Worm (Caenorhabditis elegans): ENCODE data around the gene aagr-1.

Gene aagr-1

ce11 chrIV:8357299-8357698 is 9.0 kb upstream of the aagr-1 start:
- TF ChIP-seq repo-1 (tag; optimal IDR thresholded peaks at IDR 0.05) (no peak), F57C9.4 (tag; optimal IDR thresholded peaks at IDR 0.05) (no peak), tbx-9 (tag; optimal IDR thresholded peaks at IDR 0.05; ENCODE audit: borderline replicate concordance) (no peak), B0019.2 (GFP tag; conservative IDR thresholded peaks at IDR 0.05) (no peak), snpc-1.3 (tag; optimal IDR thresholded peaks at IDR 0.05; ENCODE audit: insufficient read depth) (no peak), xnd-1 (tag; optimal IDR thresholded peaks at IDR 0.05) (no peak), F39B2.1 (GFP tag; IDR thresholded peaks at IDR 0.05) (no peak), zfh-2 (GFP tag; conservative IDR thresholded peaks at IDR 0.05) (peak; percentile 84)

- TF ChIP-seq Y53F4B.3 (GFP tag; IDR thresholded peaks at IDR 0.05) (no peak), sdz-38 (tag; optimal IDR thresholded peaks at IDR 0.05) (no peak), snpc-1.3 (tag; optimal IDR thresholded peaks at IDR 0.05; ENCODE audit: insufficient read depth) (no peak), rec-8 (tag; optimal IDR thresholded peaks at IDR 0.05) (no peak), pbrm-1 (GFP tag; IDR thresholded peaks at IDR 0.05) (no peak), F33H1.4 (GFP tag; IDR thresholded peaks at IDR 0.05) (no peak), mxl-1 (tag; optimal IDR thresholded peaks at IDR 0.05) (no peak), bed-1 (GFP tag; IDR thresholded peaks at IDR 0.05) (no peak), madf-6 (GFP tag; IDR thresholded peaks at IDR 0.05) (no peak), somi-1 (GFP tag; optimal IDR thresholded peaks at IDR 0.05) (no peak), repo-1 (tag; optimal IDR thresholded peaks at IDR 0.05) (no peak), ceh-91 (GFP tag; IDR thresholded peaks at IDR 0.05) (no peak)
Observed at ce11 chrIV:8358492-8358891, 7.8 kb upstream of the aagr-1 start, which contains the start of gene D2096.13. D2096.13 (minus strand) TSS chrIV:8358592.

- TF ChIP-seq hmg-1.2 (GFP tag; IDR thresholded peaks at IDR 0.05), result peak; percentile 93
- TF ChIP-seq dox-1 (GFP tag; IDR thresholded peaks at IDR 0.05), result no peak
- TF ChIP-seq snpc-1.3 (tag; optimal IDR thresholded peaks at IDR 0.05; ENCODE audit: insufficient read depth), result peak; percentile 30
Observed at ce11 chrIV:8359716-8360407, 6.5 kb upstream of the aagr-1 start, which contains the start of gene D2096.5. D2096.5 (minus strand) TSS chrIV:8359766.

- no peak for TF ChIP-seq xnd-1 (tag; optimal IDR thresholded peaks at IDR 0.05)
- no peak for TF ChIP-seq rec-8 (tag; optimal IDR thresholded peaks at IDR 0.05)
- no peak for TF ChIP-seq nfya-2 (GFP tag; IDR thresholded peaks at IDR 0.05)
- no peak for TF ChIP-seq akir-1 (GFP tag; optimal IDR thresholded peaks at IDR 0.05)
- TF ChIP-seq pbrm-1 (GFP tag; IDR thresholded peaks at IDR 0.05), result no peak
- no peak for TF ChIP-seq dpl-1 (GFP tag; optimal IDR thresholded peaks at IDR 0.05)
- no peak for TF ChIP-seq ztf-25 (GFP tag; IDR thresholded peaks at IDR 0.05)
- no peak for TF ChIP-seq egl-44 (GFP tag; IDR thresholded peaks at IDR 0.05)
- no peak for TF ChIP-seq mel-28 (tag; optimal IDR thresholded peaks at IDR 0.05; ENCODE audit: borderline replicate concordance)
- no peak for TF ChIP-seq ceh-58 (GFP tag; IDR thresholded peaks at IDR 0.05)
- TF ChIP-seq ztf-3 (GFP tag; optimal IDR thresholded peaks at IDR 0.05), result no peak
- no peak for TF ChIP-seq hrde-1 (tag; optimal IDR thresholded peaks at IDR 0.05; ENCODE audit: borderline replicate concordance)
- no peak for TF ChIP-seq him-1 (tag; optimal IDR thresholded peaks at IDR 0.05)
Observed at ce11 chrIV:8360817-8361216, 5.5 kb upstream of the aagr-1 start, which contains the start of gene sqv-1. sqv-1 (plus strand) TSS chrIV:8361117.

ce11 chrIV:8363163-8363562 is 3.2 kb upstream of the aagr-1 start, which contains the start of gene D2096.12:
D2096.12 (plus strand) TSS chrIV:8363463.
- TF ChIP-seq ekl-4 (GFP tag; IDR thresholded peaks at IDR 0.05) (0 out of 2 replicates have a peak, but pooled peaks have one; percentile 41), nhr-120 (GFP tag; IDR thresholded peaks at IDR 0.05) (no peak), tbp1 (GFP tag; optimal IDR thresholded peaks at IDR 0.05) (no peak), F39B2.1 (GFP tag; IDR thresholded peaks at IDR 0.05) (no peak)
